Fruit fly (Drosophila melanogaster) whole organism, embryonic: ENCODE data around the gene Klp10A.

ENCODE experiments used
- Aef1 ChIP-seq: fragments of 200-800 bp; sonication (Bioruptor generic); IDR thresholded peaks from 3 replicates; pipeline ENCODE4 v1.3.6; 2022; ENCODE audit warnings: missing biosample characterization, missing genetic modification characterization
- Bdp1 ChIP-seq: fragments of 200-800 bp; sonication (Bioruptor generic); optimal IDR thresholded peaks from 3 replicates; lab custom pipeline; 2016; ENCODE audit warnings: missing biosample characterization, missing genetic modification characterization
- CG10321 ChIP-seq: fragments of 200-800 bp; sonication (Bioruptor generic); IDR thresholded peaks from 2 replicates; pipeline ENCODE4 v1.3.6; 2022; ENCODE audit warnings: missing biosample characterization, missing genetic modification characterization
- CG10431 ChIP-seq: fragments of 200-800 bp; sonication (Bioruptor generic); optimal IDR thresholded peaks from 3 replicates; lab custom pipeline; 2018; ENCODE audit warnings: missing biosample characterization, mild to moderate bottlenecking, missing genetic modification characterization
- CG10654 ChIP-seq: fragments of 200-800 bp; sonication (Bioruptor generic); optimal IDR thresholded peaks from 2 replicates; lab custom pipeline; 2016; ENCODE audit warnings: missing biosample characterization, missing genetic modification characterization
- CG11695 ChIP-seq: fragments of 200-800 bp; sonication (Bioruptor generic); IDR thresholded peaks from 3 replicates; pipeline ENCODE4 v1.3.6; 2022; ENCODE audit warnings: missing biosample characterization, missing genetic modification characterization
- CG12104 ChIP-seq: fragments of 200-800 bp; sonication (Bioruptor generic); optimal IDR thresholded peaks from 3 replicates; lab custom pipeline; 2016; ENCODE audit warnings: missing biosample characterization, missing genetic modification characterization
- CG18599 ChIP-seq: fragments of 200-800 bp; sonication (Bioruptor generic); optimal IDR thresholded peaks from 3 replicates; lab custom pipeline; 2017; ENCODE audit warnings: missing biosample characterization, missing genetic modification characterization, mild to moderate bottlenecking, moderate library complexity, missing genetic modification reagents
- CG2120 ChIP-seq: fragments of 200-800 bp; sonication (Bioruptor generic); optimal IDR thresholded peaks from 3 replicates; lab custom pipeline; 2016; ENCODE audit warnings: missing biosample characterization, missing genetic modification characterization
- CG2712 ChIP-seq: fragments of 200-800 bp; optimal IDR thresholded peaks from 3 replicates; lab custom pipeline; 2019; ENCODE audit warnings: missing biosample characterization, mild to moderate bottlenecking, missing genetic modification characterization, moderate library complexity
- CG32532 ChIP-seq: fragments of 200-800 bp; sonication (Bioruptor generic); IDR thresholded peaks from 2 replicates; pipeline ENCODE4 v1.3.6; 2022; ENCODE audit warnings: missing biosample characterization, missing genetic modification characterization
- CG3281 ChIP-seq: fragments of 200-800 bp; sonication (Bioruptor generic); optimal IDR thresholded peaks from 3 replicates; lab custom pipeline; 2017; ENCODE audit warnings: missing biosample characterization, mild to moderate bottlenecking, missing genetic modification characterization
- CG34422 ChIP-seq: fragments of 200-800 bp; sonication (Bioruptor generic); IDR thresholded peaks from 3 replicates; pipeline ENCODE4 v1.3.6; 2022; ENCODE audit warnings: missing biosample characterization, missing genetic modification characterization
- CG4617 ChIP-seq: fragments of 200-800 bp; sonication (Bioruptor generic); optimal IDR thresholded peaks from 3 replicates; lab custom pipeline; 2016; ENCODE audit warnings: missing biosample characterization, missing genetic modification characterization, borderline replicate concordance
- CG6254 ChIP-seq: fragments of 200-800 bp; sonication (Bioruptor generic); optimal IDR thresholded peaks from 3 replicates; lab custom pipeline; 2017; ENCODE audit warnings: mild to moderate bottlenecking, missing biosample characterization, missing genetic modification reagents, missing genetic modification characterization
- CG8478 ChIP-seq: fragments of >200 bp; optimal IDR thresholded peaks from 2 replicates; lab custom pipeline; 2018
- CG9932 ChIP-seq: fragments of 200-800 bp; sonication (Bioruptor generic); IDR thresholded peaks from 2 replicates; pipeline ENCODE4 v1.3.6; 2022; ENCODE audit warnings: missing biosample characterization, missing genetic modification characterization
- D ChIP-seq, 2 experiments: fragments of 200-800 bp in 1 of 2; fragments of >200 bp in 1 of 2; sonication (Bioruptor generic) in 1 of 2; optimal IDR thresholded peaks; 2 replicates in 1 of 2; 3 replicates in 1 of 2; lab custom pipeline; 2017; ENCODE audit warnings: mild to moderate bottlenecking in 1 of 2, missing biosample characterization in 1 of 2, missing genetic modification characterization in 1 of 2, missing genetic modification reagents in 1 of 2
- Dip2 ChIP-seq: fragments of 200-800 bp; sonication (Bioruptor generic); IDR thresholded peaks from 2 replicates; pipeline ENCODE4 v1.3.6; 2022; ENCODE audit warnings: missing biosample characterization, missing genetic modification characterization
- Doc2 ChIP-seq: fragments of 200-800 bp; sonication (Bioruptor generic); IDR thresholded peaks from 2 replicates; pipeline ENCODE4 v1.3.6; 2022; ENCODE audit warnings: missing biosample characterization, missing genetic modification characterization
- Drgx ChIP-seq: fragments of 200-800 bp; sonication (Bioruptor generic); IDR thresholded peaks from 2 replicates; pipeline ENCODE4 v1.3.6; 2022; ENCODE audit warnings: missing biosample characterization, missing genetic modification characterization
- Elba2 ChIP-seq: fragments of 200-800 bp; sonication (Bioruptor generic); optimal IDR thresholded peaks from 3 replicates; lab custom pipeline; 2016; ENCODE audit warnings: missing biosample characterization, missing genetic modification characterization
- Hey ChIP-seq: fragments of 200-800 bp; sonication (Bioruptor generic); optimal IDR thresholded peaks from 3 replicates; lab custom pipeline; 2018; ENCODE audit warnings: missing biosample characterization, mild to moderate bottlenecking, missing genetic modification characterization
- Hr51 ChIP-seq, 2 experiments: fragments of 200-800 bp; sonication (Bioruptor generic); optimal IDR thresholded peaks; 2 replicates in 1 of 2; 3 replicates in 1 of 2; lab custom pipeline; 2016 to 2018; ENCODE audit warnings: missing biosample characterization in 2 of 2, missing genetic modification characterization in 2 of 2, mild to moderate bottlenecking in 1 of 2, moderate library complexity in 1 of 2
- MBD-R2 ChIP-seq: fragments of 200-800 bp; sonication (Bioruptor generic); IDR thresholded peaks from 2 replicates; pipeline ENCODE4 v1.3.6; 2022; ENCODE audit warnings: missing biosample characterization, missing genetic modification characterization
- MESR4 ChIP-seq: fragments of 200-800 bp; sonication (Bioruptor generic); optimal IDR thresholded peaks from 2 replicates; lab custom pipeline; 2018; ENCODE audit warnings: missing biosample characterization, mild to moderate bottlenecking, missing genetic modification characterization, moderate library complexity
- Meics ChIP-seq: fragments of 200-800 bp; sonication (Bioruptor generic); optimal IDR thresholded peaks from 2 replicates; lab custom pipeline; 2017; ENCODE audit warnings: missing biosample characterization, mild to moderate bottlenecking, missing genetic modification characterization
- Nf-YC ChIP-seq: fragments of 200-800 bp; optimal IDR thresholded peaks from 3 replicates; lab custom pipeline; 2019; ENCODE audit warnings: missing biosample characterization, mild to moderate bottlenecking, missing genetic modification characterization, moderate library complexity
- Scr ChIP-seq: fragments of 200-800 bp; sonication (Bioruptor generic); IDR thresholded peaks from 2 replicates; pipeline ENCODE4 v1.3.6; 2022; ENCODE audit warnings: missing biosample characterization, missing genetic modification characterization; ENCODE audit not compliant: partially characterized antibody
- bcd ChIP-seq: fragments of 200-800 bp; sonication (Bioruptor generic); optimal IDR thresholded peaks from 2 replicates; lab custom pipeline; 2017; ENCODE audit warnings: missing biosample characterization, mild to moderate bottlenecking, missing genetic modification characterization
- cg ChIP-seq: fragments of 200-800 bp; sonication (Bioruptor generic); optimal IDR thresholded peaks from 3 replicates; lab custom pipeline; 2019; ENCODE audit warnings: missing biosample characterization, mild to moderate bottlenecking, missing genetic modification characterization, moderate library complexity
- chinmo ChIP-seq: fragments of 200-800 bp; sonication (Bioruptor generic); IDR thresholded peaks from 4 replicates; pipeline ENCODE4 v1.3.6; 2022; ENCODE audit warnings: missing biosample characterization, missing genetic modification characterization; ENCODE audit not compliant: partially characterized antibody
- cwo ChIP-seq: fragments of 200-800 bp; sonication (Bioruptor generic); optimal IDR thresholded peaks from 3 replicates; lab custom pipeline; 2017; ENCODE audit warnings: missing biosample characterization, missing genetic modification characterization, mild to moderate bottlenecking, moderate library complexity, missing genetic modification reagents
- dysf ChIP-seq: fragments of 200-800 bp; sonication (Bioruptor generic); IDR thresholded peaks from 3 replicates; pipeline ENCODE4 v1.3.6; 2022; ENCODE audit warnings: missing biosample characterization, missing genetic modification characterization
- fd3F ChIP-seq: fragments of 200-800 bp; sonication (Bioruptor generic); optimal IDR thresholded peaks from 2 replicates; lab custom pipeline; 2018; ENCODE audit warnings: missing biosample characterization, mild to moderate bottlenecking, missing genetic modification characterization, moderate library complexity
- gfzf ChIP-seq: fragments of 200-800 bp; sonication (Bioruptor generic); optimal IDR thresholded peaks from 2 replicates; lab custom pipeline; 2016; ENCODE audit warnings: missing biosample characterization, mild to moderate bottlenecking, missing genetic modification characterization, moderate library complexity
- insv ChIP-seq, 2 experiments: fragments of 200-800 bp; sonication (Bioruptor generic); optimal IDR thresholded peaks; 3 replicates each; lab custom pipeline; 2016 to 2018; ENCODE audit warnings: missing biosample characterization in 2 of 2, missing genetic modification characterization in 2 of 2
- kay ChIP-seq: fragments of 200-800 bp; sonication (Bioruptor generic); optimal IDR thresholded peaks from 2 replicates; lab custom pipeline; 2016; ENCODE audit warnings: missing biosample characterization, missing genetic modification characterization
- lmd ChIP-seq: fragments of 200-800 bp; sonication (Bioruptor generic); IDR thresholded peaks from 2 replicates; pipeline ENCODE4 v1.3.6; 2022; ENCODE audit warnings: missing biosample characterization, missing genetic modification characterization
- mld ChIP-seq: fragments of 200-800 bp; sonication (Bioruptor generic); IDR thresholded peaks from 3 replicates; pipeline ENCODE4 v1.3.6; 2022; ENCODE audit warnings: missing biosample characterization, missing genetic modification characterization; ENCODE audit not compliant: partially characterized antibody
- nau ChIP-seq: fragments of 200-800 bp; sonication (Bioruptor generic); optimal IDR thresholded peaks from 3 replicates; lab custom pipeline; 2017; ENCODE audit warnings: missing biosample characterization, mild to moderate bottlenecking, missing genetic modification characterization, missing genetic modification reagents
- nom ChIP-seq: fragments of 200-800 bp; sonication (Bioruptor generic); optimal IDR thresholded peaks from 2 replicates; lab custom pipeline; 2017; ENCODE audit warnings: missing biosample characterization, missing genetic modification characterization, mild to moderate bottlenecking, moderate library complexity, missing genetic modification reagents
- row ChIP-seq: fragments of 200-800 bp; sonication (Bioruptor generic); IDR thresholded peaks from 3 replicates; pipeline ENCODE4 v1.3.6; 2022; ENCODE audit warnings: missing biosample characterization, missing genetic modification characterization
- sens ChIP-seq: fragments of 200-800 bp; sonication (Bioruptor generic); peaks from one replicate; lab custom pipeline; 2016; ENCODE audit warnings: missing biosample characterization, missing genetic modification characterization
- sr ChIP-seq: fragments of 200-800 bp; sonication (Bioruptor generic); IDR thresholded peaks from 3 replicates; pipeline ENCODE4 v1.3.6; 2022; ENCODE audit warnings: missing biosample characterization, missing genetic modification characterization
- tio ChIP-seq: fragments of 200-800 bp; sonication (Bioruptor generic); optimal IDR thresholded peaks from 2 replicates; lab custom pipeline; 2017; ENCODE audit warnings: missing biosample characterization, missing genetic modification characterization, inconsistent platforms

Gene Klp10A

dm6 chrX:11155808-11156589 lies 19.1 kb upstream of the Klp10A start (continued):
- TF ChIP-seq insv (GFP tag; optimal IDR thresholded peaks at IDR 0.05; lab: Kevin White, UChicago) (peak; percentile 72 to 93), CG2712 (tag; lab: Kevin White, UChicago) (peak; percentile 28), CG18599 (peak; percentile 31), Meics (GFP tag; lab: Kevin White, UChicago) (peak; percentile 40), CG2120 (GFP tag; lab: Kevin White, UChicago) (peak; percentile 16), kay (GFP tag; lab: Kevin White, UChicago) (peak; percentile 30), row (peak; percentile 42; the same call in 1 of the 3 replicates), lmd (GFP tag; lab: Robert Waterston, UW) (peak; percentile 7; the same call in 1 of the 2 replicates), CG11695 (GFP tag; lab: Robert Waterston, UW) (peak; percentile 56; the same call in 2 of the 3 replicates), CG12104 (no peak), Doc2 (GFP tag; lab: Robert Waterston, UW) (no peak), Bdp1 (no peak), MBD-R2 (GFP tag; lab: Robert Waterston, UW) (peak; percentile 13; the same call in 1 of the 2 replicates), sens (GFP tag; lab: Kevin White, UChicago) (peak; percentile 2), CG3281 (peak; percentile 44), tio (GFP tag; lab: Kevin White, UChicago) (no peak), mld (GFP tag; lab: Robert Waterston, UW) (no peak), bcd (peak; percentile 11), dysf (GFP tag; lab: Robert Waterston, UW) (peak; percentile 31; the same call in 1 of the 3 replicates), CG6254 (GFP tag; lab: Kevin White, UChicago) (no peak), CG9932 (GFP tag; lab: Robert Waterston, UW) (peak; percentile 35), fd3F (GFP tag; lab: Kevin White, UChicago) (no peak), Dip2 (GFP tag; lab: Robert Waterston, UW) (no peak), CG32532 (GFP tag; lab: Robert Waterston, UW) (peak; percentile 69), Elba2 (GFP tag; lab: Kevin White, UChicago) (peak; percentile 74), CG10431 (GFP tag; lab: Kevin White, UChicago) (no peak), cwo (GFP tag; lab: Kevin White, UChicago) (peak; percentile 3)

- TF ChIP-seq CG10321 (peak; percentile 27; the same call in 1 of the 2 replicates), sr (no peak), cg (peak; percentile 25), Nf-YC (tag; lab: Kevin White, UChicago) (peak; percentile 42), Hr51 (GFP tag; optimal IDR thresholded peaks at IDR 0.05; lab: Kevin White, UChicago) (no peak), Scr (GFP tag; lab: Robert Waterston, UW) (no peak), CG10654 (GFP tag; lab: Kevin White, UChicago) (no peak), Drgx (GFP tag; lab: Robert Waterston, UW) (peak; percentile 16; the same call in 1 of the 2 replicates), CG4617 (GFP tag; lab: Kevin White, UChicago) (peak; percentile 30), Elba2 (GFP tag; lab: Kevin White, UChicago) (peak; percentile 98), Aef1 (GFP tag; lab: Robert Waterston, UW) (0 out of 3 replicates have a peak, but pooled peaks have one; percentile 39), chinmo (GFP tag; lab: Robert Waterston, UW) (peak; percentile 69; the same call in 1 of the 4 replicates), CG34422 (GFP tag; lab: Robert Waterston, UW) (peak; percentile 45; the same call in 1 of the 3 replicates), CG8478 (lab: Kevin White, UChicago) (peak; percentile 87), nom (GFP tag; lab: Kevin White, UChicago) (peak; percentile 22), D (optimal IDR thresholded peaks at IDR 0.05; lab: Kevin White, UChicago) (peak; percentile 14), D (GFP tag; optimal IDR thresholded peaks at IDR 0.05; lab: Kevin White, UChicago) (no peak), CG11695 (GFP tag; lab: Robert Waterston, UW) (no peak), MESR4 (GFP tag; lab: Kevin White, UChicago) (peak; percentile 55), gfzf (GFP tag; lab: Kevin White, UChicago) (no peak), nau (peak; percentile 27), insv (GFP tag; optimal IDR thresholded peaks at IDR 0.05; lab: Kevin White, UChicago) (peak; percentile 93 to 97), Hey (tag; lab: Kevin White, UChicago) (no peak)
Measured at dm6 chrX:11154511-11155197, 17.7 kb upstream of the Klp10A start.
